Worm (Caenorhabditis elegans): Measurements from ENCODE around the gene ceph-41.

Gene ceph-41

DNA sequence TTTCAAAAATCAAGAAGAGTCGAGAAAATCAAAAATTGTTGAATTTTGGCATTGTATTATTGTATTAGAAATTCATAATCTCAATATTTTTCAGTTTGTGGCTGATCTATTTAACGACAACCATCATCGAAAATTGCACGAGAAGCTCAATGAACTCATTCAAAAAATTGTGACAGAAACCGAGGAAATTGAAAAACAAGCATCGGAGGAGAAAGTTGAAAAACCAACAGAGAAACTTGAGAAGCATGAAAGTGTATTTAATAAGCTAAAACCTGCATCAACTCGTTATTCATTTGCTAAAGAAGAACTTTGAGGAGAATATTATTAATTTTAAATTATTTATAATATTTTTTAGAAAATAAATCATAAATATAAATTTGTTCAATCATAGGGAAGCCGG, at the start of gene ceph-41:
TSS of gene ceph-41 (plus strand) at position 301 of the 400 bp plus-strand sequence.
- TF ChIP-seq dve-1 (tag; optimal IDR thresholded peaks at IDR 0.05) (no peak), ceh-30 (tag; optimal IDR thresholded peaks at IDR 0.05) (no peak), nhr-11 (tag; optimal IDR thresholded peaks at IDR 0.05) (no peak), ceh-34 (tag; optimal IDR thresholded peaks at IDR 0.05) (no peak)

DNA sequence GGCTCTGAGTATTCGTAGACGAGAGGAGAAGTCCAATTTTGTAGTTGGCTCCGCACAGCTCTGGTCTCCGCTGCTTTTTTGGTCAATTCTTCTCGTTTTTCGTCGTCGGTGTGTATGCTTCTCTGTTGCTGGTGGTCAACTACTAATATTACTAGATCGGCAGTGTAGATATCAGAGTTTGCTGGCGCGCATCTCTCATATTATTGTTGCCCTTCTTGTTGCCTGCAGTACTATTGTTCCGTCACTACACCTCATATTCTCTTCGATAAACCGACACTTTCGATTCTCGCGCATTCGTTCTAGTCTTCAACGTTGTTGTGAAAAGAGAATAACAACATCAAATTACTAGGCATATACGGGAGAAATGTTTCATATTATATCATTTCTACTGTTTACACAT, 46.8 kb upstream of the ceph-41 start:
- TF ChIP-seq ceh-48 (tag; optimal IDR thresholded peaks at IDR 0.05) (no peak), ceh-30 (tag; optimal IDR thresholded peaks at IDR 0.05) (no peak), elt-4 (tag; optimal IDR thresholded peaks at IDR 0.05) (peak; percentile 13)

DNA sequence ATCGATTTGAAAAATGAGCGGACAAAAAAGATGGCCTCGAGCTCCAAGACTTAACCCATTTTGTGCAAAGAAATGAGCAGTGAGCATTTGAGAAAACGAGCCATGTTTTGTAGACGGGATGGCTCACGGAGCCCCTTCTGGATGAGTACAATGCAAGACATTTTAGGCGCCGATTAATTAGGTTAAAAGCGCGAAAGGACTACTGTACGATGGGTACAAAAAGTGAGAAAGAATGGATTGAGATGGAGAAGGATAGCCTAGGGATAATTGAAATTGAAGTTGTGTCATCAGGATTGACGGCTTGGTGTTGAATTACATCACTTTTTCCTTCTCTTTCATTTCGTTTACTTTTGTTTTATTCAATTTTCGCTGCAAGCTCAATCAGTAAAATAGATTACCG, 46.2 kb upstream of the ceph-41 start:
- peak; percentile 62 for TF ChIP-seq unc-42 (tag; optimal IDR thresholded peaks at IDR 0.05)
- TF ChIP-seq C08G9.2 (tag; optimal IDR thresholded peaks at IDR 0.05) = no peak

DNA sequence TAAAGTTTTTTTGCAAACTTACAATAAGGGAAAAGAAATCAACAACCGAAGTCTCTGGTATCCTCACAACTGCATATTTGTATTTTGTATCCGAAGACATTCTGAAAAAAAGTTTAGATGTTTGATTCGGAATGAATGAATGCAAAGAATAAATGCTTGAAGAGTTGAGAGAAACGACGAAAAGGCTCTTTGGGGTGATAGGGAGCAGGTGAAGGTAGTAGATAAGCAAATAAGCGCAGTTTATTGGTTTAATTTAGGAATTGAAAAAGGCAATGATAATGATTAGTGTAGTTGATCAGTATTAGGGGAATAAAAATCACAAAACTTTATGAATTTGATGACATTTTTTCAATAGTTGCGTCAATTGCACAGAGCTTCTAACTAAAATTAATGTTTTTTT, 40.5 kb upstream of the ceph-41 start, which contains the start of gene nsy-7:
TSS of gene nsy-7 (minus strand) at position 101 of the 400 bp plus-strand sequence.
- TF ChIP-seq sdc-2 (tag; optimal IDR thresholded peaks at IDR 0.05) (no peak), syd-9 (tag; optimal IDR thresholded peaks at IDR 0.05) (no peak), mec-3 (tag; optimal IDR thresholded peaks at IDR 0.05; ENCODE audit: borderline replicate concordance) (no peak), ceh-2 (tag; optimal IDR thresholded peaks at IDR 0.05) (no peak), hlh-30 (tag; optimal IDR thresholded peaks at IDR 0.05; ENCODE audit: insufficient read depth) (no peak), nfya-1 (tag; optimal IDR thresholded peaks at IDR 0.05) (no peak), ceh-31 (tag; optimal IDR thresholded peaks at IDR 0.05) (no peak), unc-86 (tag; optimal IDR thresholded peaks at IDR 0.05) (no peak), fax-1 (tag; optimal IDR thresholded peaks at IDR 0.05) (no peak), hlh-8 (tag; optimal IDR thresholded peaks at IDR 0.05) (no peak)

DNA sequence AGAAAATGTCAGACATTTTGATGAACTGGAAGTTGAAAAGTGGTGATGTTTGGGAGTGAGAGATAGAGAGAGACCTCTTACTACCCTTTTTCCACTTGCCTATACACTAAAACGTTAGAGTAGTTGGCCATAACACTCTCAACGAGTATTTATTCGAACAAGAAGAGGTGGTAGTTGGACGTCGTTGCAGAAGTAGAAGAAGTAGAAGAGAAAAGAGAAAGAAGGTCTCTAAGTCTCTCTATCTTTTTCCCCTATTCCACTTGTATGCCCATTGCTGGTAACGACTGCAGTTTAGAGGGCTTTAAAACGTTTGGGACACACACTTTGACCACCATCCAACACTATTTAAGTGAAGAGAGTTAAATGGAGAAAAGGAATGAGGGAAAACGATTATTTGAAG, 35.5 kb upstream of the ceph-41 start:
- TF ChIP-seq pag-3 (tag; optimal IDR thresholded peaks at IDR 0.05; ENCODE audit: borderline replicate concordance) (no peak), pha-4 (tag; optimal IDR thresholded peaks at IDR 0.05) (no peak), hlh-13 (GFP tag; optimal IDR thresholded peaks at IDR 0.05) (no peak)

DNA sequence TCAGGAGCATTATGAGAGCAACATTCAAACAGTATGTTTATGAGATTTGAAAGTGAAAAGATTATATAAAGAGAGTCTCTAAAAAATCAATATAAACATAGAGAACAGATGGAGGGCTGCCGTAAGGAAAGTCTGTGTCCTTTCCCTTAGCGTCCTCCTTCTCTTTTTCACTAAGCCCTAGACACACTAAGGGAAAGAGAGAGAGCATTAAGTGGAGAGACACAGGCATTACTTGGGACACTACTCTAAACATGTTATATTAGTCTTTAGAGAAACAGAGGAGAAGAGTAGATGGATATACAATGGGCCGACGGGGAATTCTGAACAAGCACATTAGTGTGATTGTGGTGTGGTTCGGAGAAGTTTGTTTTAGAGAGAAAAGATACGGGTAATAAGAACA, 30.6 kb upstream of the ceph-41 start:
- no peak for TF ChIP-seq zip-5 (tag; optimal IDR thresholded peaks at IDR 0.05)
- TF ChIP-seq unc-42 (tag; optimal IDR thresholded peaks at IDR 0.05) = peak; percentile 7
- TF ChIP-seq ceh-24 (tag; optimal IDR thresholded peaks at IDR 0.05) = no peak

DNA sequence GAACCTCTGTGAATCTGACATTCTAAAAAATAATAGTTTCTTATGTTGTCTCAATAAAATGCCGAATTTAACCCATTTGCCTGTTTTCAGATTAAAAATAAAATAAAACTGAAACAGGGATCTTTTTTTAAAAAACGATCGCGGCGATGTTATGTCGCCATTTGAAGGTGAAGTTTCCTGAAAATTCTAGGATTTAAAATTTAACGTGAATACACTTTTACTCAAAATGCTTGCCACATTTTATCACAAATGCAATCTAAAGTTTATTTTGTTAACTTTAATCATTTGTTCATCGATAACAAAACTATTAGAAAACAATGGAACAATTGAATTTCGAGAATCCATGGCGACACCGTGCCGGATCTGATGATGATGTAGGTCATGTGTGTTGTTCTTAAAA, 27.4 kb upstream of the ceph-41 start, which contains the start of gene Y42H9AR.2:
TSS of gene Y42H9AR.2 (plus strand) at position 301 of the 400 bp plus-strand sequence.
- no peak for TF ChIP-seq hlh-8 (tag; optimal IDR thresholded peaks at IDR 0.05)
- no peak for TF ChIP-seq ceh-6 (GFP tag; optimal IDR thresholded peaks at IDR 0.05)
- TF ChIP-seq ceh-18 (tag; optimal IDR thresholded peaks at IDR 0.05) = no peak

DNA sequence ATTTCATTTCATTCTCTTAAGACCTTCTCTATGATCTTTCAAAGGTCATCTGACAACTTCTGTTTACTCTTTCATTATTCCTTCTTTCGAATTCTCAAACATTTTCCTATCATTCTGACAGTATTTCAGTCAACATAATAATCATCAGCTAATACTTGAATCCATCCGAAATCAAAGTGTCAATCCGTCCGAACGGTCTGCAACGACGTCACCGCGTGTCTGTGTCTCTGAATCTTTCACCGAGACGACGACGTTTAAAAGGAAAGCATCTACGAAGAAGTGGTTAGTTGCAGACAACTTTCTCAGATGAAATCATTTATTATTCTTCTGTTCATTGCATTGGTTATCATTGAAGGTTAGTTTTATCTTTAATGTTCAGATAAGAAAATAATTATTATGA, 24.8 kb upstream of the ceph-41 start, which contains the start of gene Y42H9AR.5:
TSS of gene Y42H9AR.5 (plus strand) at position 301 of the 400 bp plus-strand sequence.
- TF ChIP-seq elt-2 (tag; optimal IDR thresholded peaks at IDR 0.05) = peak; percentile 82
- no peak for TF ChIP-seq ahr-1 (tag; optimal IDR thresholded peaks at IDR 0.05)
- no peak for TF ChIP-seq syd-9 (tag; optimal IDR thresholded peaks at IDR 0.05)

DNA sequence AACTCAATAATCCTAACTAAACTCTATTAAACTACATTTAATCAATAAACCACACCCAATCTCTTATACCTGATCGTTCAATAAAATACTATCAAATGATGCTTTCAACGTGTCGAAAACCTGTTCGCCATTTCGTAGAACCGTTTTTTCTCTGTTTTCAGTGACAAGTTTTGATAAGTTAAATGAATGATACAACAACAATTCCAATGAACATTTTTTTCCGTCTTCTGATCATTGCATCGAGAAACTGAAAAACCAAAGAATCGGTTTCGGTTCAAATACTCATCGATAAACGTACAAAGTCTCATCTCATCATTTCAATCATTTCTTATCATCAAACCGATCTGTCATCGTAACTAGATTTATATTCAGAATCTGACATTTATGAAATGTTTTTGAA, 23.8 kb upstream of the ceph-41 start:
- TF ChIP-seq nhr-11 (tag; optimal IDR thresholded peaks at IDR 0.05) (no peak), unc-55 (GFP tag; optimal IDR thresholded peaks at IDR 0.05) (peak; percentile 28)

Data from whole organism, late embryonic.